Fruit fly (Drosophila melanogaster): Measurements from ENCODE around the gene CG18249.
A peak's percentile ranks its signal among the peaks of the same experiment; 100 is the strongest.

CG18249 gene

dm6 chr3R:8180376-8181011, 39.5 kb upstream of the CG18249 start (continued):
- TF ChIP-seq Dek (tag; optimal IDR thresholded peaks at IDR 0.05): no peak
- no peak for TF ChIP-seq pzg (GFP tag; optimal IDR thresholded peaks at IDR 0.05)
- TF ChIP-seq TFAM (GFP tag; optimal IDR thresholded peaks at IDR 0.05): no peak
- peak; percentile 79 for TF ChIP-seq Kr (GFP tag; optimal IDR thresholded peaks at IDR 0.05)
- peak; percentile 72 for TF ChIP-seq CG15601 (tag; optimal IDR thresholded peaks at IDR 0.05)
- no peak for TF ChIP-seq NK7.1 (GFP tag; optimal IDR thresholded peaks at IDR 0.05)
- no peak for TF ChIP-seq CG12744 (GFP tag; optimal IDR thresholded peaks at IDR 0.05)
- TF ChIP-seq Gug (GFP tag; IDR thresholded peaks at IDR 0.05): no peak
- no peak for TF ChIP-seq CG16813 (GFP tag; IDR thresholded peaks at IDR 0.05; ENCODE audit: partially characterized antibody)
- TF ChIP-seq Hr3 (GFP tag; optimal IDR thresholded peaks at IDR 0.05): no peak
- TF ChIP-seq gce (GFP tag; IDR thresholded peaks at IDR 0.05): no peak
- TF ChIP-seq sna (GFP tag; IDR thresholded peaks at IDR 0.05; ENCODE audit: partially characterized antibody): no peak
- peak; percentile 22 for TF ChIP-seq CG6813 (GFP tag; optimal IDR thresholded peaks at IDR 0.05)
- peak; percentile 25 for TF ChIP-seq odd (GFP tag; optimal IDR thresholded peaks at IDR 0.05)
- TF ChIP-seq CG5953 (GFP tag; IDR thresholded peaks at IDR 0.05): no peak
- TF ChIP-seq CG12071 (GFP tag; optimal IDR thresholded peaks at IDR 0.05): no peak
- no peak for TF ChIP-seq psq (GFP tag; optimal IDR thresholded peaks at IDR 0.05)
- no peak for TF ChIP-seq bowl (GFP tag; IDR thresholded peaks at IDR 0.05)
- no peak for TF ChIP-seq CG13624 (GFP tag; optimal IDR thresholded peaks at IDR 0.05)
- TF ChIP-seq stwl (tag; optimal IDR thresholded peaks at IDR 0.05): no peak
- no peak for TF ChIP-seq bbx (GFP tag; IDR thresholded peaks at IDR 0.05; ENCODE audit: partially characterized antibody)
- TF ChIP-seq CG12104 (GFP tag; optimal IDR thresholded peaks at IDR 0.05): peak; percentile 17
- no peak for TF ChIP-seq CG18476 (GFP tag; optimal IDR thresholded peaks at IDR 0.05)
- no peak for TF ChIP-seq Xbp1 (GFP tag; optimal IDR thresholded peaks at IDR 0.05)
- TF ChIP-seq CG13424 (tag; optimal IDR thresholded peaks at IDR 0.05): peak; percentile 13
- TF ChIP-seq Elba2 (GFP tag; optimal IDR thresholded peaks at IDR 0.05): no peak
- TF ChIP-seq PHDP (tag; optimal IDR thresholded peaks at IDR 0.05): no peak
- TF ChIP-seq luna (GFP tag; optimal IDR thresholded peaks at IDR 0.05): no peak
- TF ChIP-seq CHES-1-like (GFP tag; optimal IDR thresholded peaks at IDR 0.05): no peak
- no peak for TF ChIP-seq CTCF (GFP tag; optimal IDR thresholded peaks at IDR 0.05)
- peak; percentile 36 for TF ChIP-seq exex (tag; optimal IDR thresholded peaks at IDR 0.05)
- TF ChIP-seq mam (GFP tag; optimal IDR thresholded peaks at IDR 0.05): no peak
- TF ChIP-seq ase (GFP tag; IDR thresholded peaks at IDR 0.05): no peak
- TF ChIP-seq Mes4 (GFP tag; optimal IDR thresholded peaks at IDR 0.05): no peak
- TF ChIP-seq oc (tag; optimal IDR thresholded peaks at IDR 0.05): no peak
- peak; percentile 20 for TF ChIP-seq nerfin-1 (tag; optimal IDR thresholded peaks at IDR 0.05)
- no peak for TF ChIP-seq seq (GFP tag; IDR thresholded peaks at IDR 0.05)
- no peak for TF ChIP-seq dati (GFP tag; IDR thresholded peaks at IDR 0.05)
- TF ChIP-seq z (GFP tag; IDR thresholded peaks at IDR 0.05): no peak; the same call in 2 of the 3 replicates
- peak; percentile 23 for TF ChIP-seq CG18764 (GFP tag; optimal IDR thresholded peaks at IDR 0.05)
- no peak for TF ChIP-seq Stat92E (GFP tag; optimal IDR thresholded peaks at IDR 0.05)
- TF ChIP-seq dysf (GFP tag; IDR thresholded peaks at IDR 0.05): no peak
- TF ChIP-seq sug (tag; optimal IDR thresholded peaks at IDR 0.05): no peak
- peak; percentile 74 for TF ChIP-seq ac (GFP tag; optimal IDR thresholded peaks at IDR 0.05)
- peak; percentile 10 for TF ChIP-seq fd64A (GFP tag; optimal IDR thresholded peaks at IDR 0.05)
- no peak for TF ChIP-seq CG34422 (GFP tag; IDR thresholded peaks at IDR 0.05)
- no peak for TF ChIP-seq CG9437 (GFP tag; optimal IDR thresholded peaks at IDR 0.05)
- no peak for TF ChIP-seq sisA (GFP tag; IDR thresholded peaks at IDR 0.05)
- TF ChIP-seq CG2875 (GFP tag; optimal IDR thresholded peaks at IDR 0.05): no peak
- TF ChIP-seq Ptx1 (GFP tag; IDR thresholded peaks at IDR 0.05): no peak
- no peak for TF ChIP-seq Fer3 (tag; optimal IDR thresholded peaks at IDR 0.05)
